Fruit fly (Drosophila melanogaster) whole organism, pupa: Measurements from ENCODE around the gene Suv3.

Source experiments
- D1 ChIP-seq: fragments of 200-800 bp; sonication (Bioruptor generic); optimal IDR thresholded peaks from 2 replicates; lab custom pipeline; 2018; ENCODE audit warnings: missing biosample characterization, mild to moderate bottlenecking, missing genetic modification characterization, moderate library complexity
- Pif1B ChIP-seq: fragments of 200-800 bp; sonication (Bioruptor generic); optimal IDR thresholded peaks from 3 replicates; lab custom pipeline; 2016; ENCODE audit warnings: missing biosample characterization, missing genetic modification characterization
- fd96Ca ChIP-seq: fragments of 200-800 bp; sonication (Bioruptor generic); IDR thresholded peaks from 3 replicates; pipeline ENCODE4 v1.3.6; 2022; ENCODE audit warnings: missing biosample characterization, missing genetic modification characterization

DNA sequence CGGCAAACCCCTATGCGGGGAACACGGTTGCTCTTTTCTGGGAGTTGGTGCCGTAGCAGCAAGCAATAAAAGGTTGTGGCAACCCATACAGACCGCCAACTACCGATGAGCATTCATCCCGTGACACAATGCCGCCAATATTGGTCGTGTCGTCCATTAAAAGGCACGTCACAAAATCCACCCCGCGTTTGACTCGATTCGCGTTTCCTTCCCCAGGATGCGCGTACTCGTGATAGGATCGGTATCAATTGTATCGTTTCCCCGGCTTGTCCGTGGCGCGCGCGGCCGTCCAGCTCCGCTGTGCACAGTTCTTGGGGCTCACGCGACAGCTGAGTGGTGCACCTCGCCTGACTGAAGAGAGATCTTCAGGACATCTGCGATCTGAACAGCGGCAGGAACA, 38.8 kb downstream of the Suv3 start:
- TF ChIP-seq fd96Ca (GFP tag; lab: Robert Waterston, UW) = no peak
- no peak for TF ChIP-seq Pif1B (GFP tag; lab: Kevin White, UChicago)
- no peak for TF ChIP-seq D1 (tag; lab: Kevin White, UChicago)
